Worm (Caenorhabditis elegans) whole organism, early embryonic: Measurements from ENCODE around the gene F09B9.4.

ENCODE experiments used
- B0310.2 ChIP-seq: sonication (generic microtip); optimal IDR thresholded peaks from 2 replicates; lab custom pipeline; 2016; ENCODE audit warnings: mild to moderate bottlenecking, missing genetic modification characterization, missing compliant biosample characterization
- F13C5.2 ChIP-seq: sonication (generic microtip); optimal IDR thresholded peaks from 2 replicates; lab custom pipeline; 2017; ENCODE audit warnings: mild to moderate bottlenecking, missing genetic modification characterization, inconsistent platforms, missing compliant biosample characterization
- aly-1 ChIP-seq: sonication (generic microtip); optimal IDR thresholded peaks from 2 replicates; lab custom pipeline; 2016; ENCODE audit warnings: missing genetic modification characterization, missing compliant biosample characterization
- ama-1 ChIP-seq: fragments of 150-350 bp; optimal IDR thresholded peaks from 2 replicates; lab custom pipeline; 2014
- ceh-13 ChIP-seq: fragments of 200-800 bp; sonication (Bioruptor generic); optimal IDR thresholded peaks from 2 replicates; lab custom pipeline; 2018; ENCODE audit warnings: mild to moderate bottlenecking, missing genetic modification characterization, missing compliant biosample characterization
- ceh-36 ChIP-seq: sonication (generic microtip); optimal IDR thresholded peaks from 2 replicates; lab custom pipeline; 2016; ENCODE audit warnings: missing genetic modification characterization, inconsistent platforms, missing compliant biosample characterization
- ets-7 ChIP-seq: sonication (generic microtip); optimal IDR thresholded peaks from 2 replicates; lab custom pipeline; 2016; ENCODE audit warnings: missing genotype, missing genetic modification characterization, missing compliant biosample characterization
- flt-1 ChIP-seq: fragments of 200-800 bp; sonication (Bioruptor generic); IDR thresholded peaks from 2 replicates; pipeline ENCODE4 v1.3.6; 2022; ENCODE audit warnings: missing genetic modification characterization, missing compliant biosample characterization
- hmbx-1 ChIP-seq: sonication (generic microtip); optimal IDR thresholded peaks from 2 replicates; lab custom pipeline; 2016; ENCODE audit warnings: mild to moderate bottlenecking, missing genetic modification characterization, missing compliant biosample characterization
- hmg-4 ChIP-seq: fragments of 200-800 bp; sonication (Bioruptor generic); optimal IDR thresholded peaks from 2 replicates; lab custom pipeline; 2018; ENCODE audit warnings: mild to moderate bottlenecking, missing genetic modification characterization, missing compliant biosample characterization
- hnd-1 ChIP-seq: sonication (generic microtip); optimal IDR thresholded peaks from 2 replicates; lab custom pipeline; 2016; ENCODE audit warnings: missing genetic modification characterization, missing compliant biosample characterization
- pes-1 ChIP-seq: fragments of 200-800 bp; sonication (Bioruptor generic); IDR thresholded peaks from 2 replicates; pipeline ENCODE4 v1.3.6; 2022; ENCODE audit warnings: missing genetic modification reagents, missing genetic modification characterization, missing compliant biosample characterization
- scrt-1 ChIP-seq: fragments of 200-800 bp; sonication (Bioruptor generic); IDR thresholded peaks from 2 replicates; pipeline ENCODE4 v1.3.6; 2022; ENCODE audit warnings: missing genetic modification characterization, missing compliant biosample characterization
- sea-1 ChIP-seq: fragments of 200-800 bp; sonication (Bioruptor generic); conservative IDR thresholded peaks from 2 replicates; pipeline ENCODE4 v1.3.6; 2022; ENCODE audit warnings: missing genetic modification characterization, missing compliant biosample characterization
- tbx-11 ChIP-seq: fragments of 200-800 bp; sonication (Bioruptor generic); IDR thresholded peaks from 2 replicates; pipeline ENCODE4 v1.3.6; 2022; ENCODE audit warnings: missing genetic modification characterization, missing compliant biosample characterization
- tbx-37 ChIP-seq: fragments of 200-800 bp; sonication (Bioruptor generic); conservative IDR thresholded peaks from 2 replicates; pipeline ENCODE4 v1.3.6; 2022; ENCODE audit warnings: missing genetic modification reagents, missing genetic modification characterization, missing compliant biosample characterization
- tra-4 ChIP-seq: sonication (generic microtip); optimal IDR thresholded peaks from 2 replicates; lab custom pipeline; 2017; ENCODE audit warnings: missing genetic modification characterization, missing compliant biosample characterization

The F09B9.4 gene

ce11 chrX:10172004-10172584 lies 11.7 kb downstream of the F09B9.4 start, which contains the start of gene C07A4.2:
TSS of gene C07A4.2 (plus strand) at chrX:10172198.
- TF ChIP-seq flt-1 (GFP tag; lab: Robert Waterston, UW) (no peak), aly-1 (no peak), ets-7 (tag; lab: Kevin White, UChicago) (no peak), ceh-13 (GFP tag; lab: Kevin White, UChicago) (no peak), hnd-1 (tag; lab: Kevin White, UChicago) (no peak), pes-1 (GFP tag; lab: Robert Waterston, UW) (no peak), scrt-1 (GFP tag; lab: Robert Waterston, UW) (no peak)

DNA sequence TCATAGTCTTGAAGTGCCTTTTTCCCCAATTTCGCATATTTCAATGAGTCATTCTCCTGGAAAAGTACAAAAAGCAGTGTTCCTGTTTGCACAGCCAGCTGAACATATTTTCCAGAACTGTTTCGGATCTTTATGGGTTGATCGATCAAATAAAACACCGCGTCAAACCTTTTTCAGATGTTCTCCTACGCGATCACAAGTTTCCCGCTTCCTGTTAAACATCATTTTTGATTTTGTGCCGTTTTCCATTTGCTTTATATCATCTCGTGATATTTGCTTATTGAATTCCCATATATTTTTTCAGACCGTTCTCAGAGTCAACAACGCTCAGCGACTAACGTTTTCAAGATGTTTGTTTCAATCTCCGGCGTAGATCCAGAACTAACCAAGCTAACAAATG lies 14.3 kb downstream of the F09B9.4 start, which contains the start of gene C07A4.3:
Gene C07A4.3 (plus strand): TSS at position 301 of the 400 bp plus-strand sequence.
- TF ChIP-seq ama-1 (lab: Kevin White, UChicago) (no peak), tra-4 (tag; lab: Kevin White, UChicago) (no peak), flt-1 (GFP tag; lab: Robert Waterston, UW) (no peak), scrt-1 (GFP tag; lab: Robert Waterston, UW) (no peak), hmg-4 (GFP tag; lab: Kevin White, UChicago) (no peak), ceh-36 (tag; lab: Kevin White, UChicago) (no peak), sea-1 (no peak), tbx-11 (GFP tag; lab: Robert Waterston, UW) (no peak), hmbx-1 (no peak), F13C5.2 (no peak), aly-1 (no peak), ets-7 (tag; lab: Kevin White, UChicago) (no peak), ceh-13 (GFP tag; lab: Kevin White, UChicago) (no peak), pes-1 (GFP tag; lab: Robert Waterston, UW) (no peak), B0310.2 (tag; lab: Kevin White, UChicago) (no peak), hnd-1 (tag; lab: Kevin White, UChicago) (no peak), tbx-37 (GFP tag; lab: Robert Waterston, UW) (no peak)

DNA sequence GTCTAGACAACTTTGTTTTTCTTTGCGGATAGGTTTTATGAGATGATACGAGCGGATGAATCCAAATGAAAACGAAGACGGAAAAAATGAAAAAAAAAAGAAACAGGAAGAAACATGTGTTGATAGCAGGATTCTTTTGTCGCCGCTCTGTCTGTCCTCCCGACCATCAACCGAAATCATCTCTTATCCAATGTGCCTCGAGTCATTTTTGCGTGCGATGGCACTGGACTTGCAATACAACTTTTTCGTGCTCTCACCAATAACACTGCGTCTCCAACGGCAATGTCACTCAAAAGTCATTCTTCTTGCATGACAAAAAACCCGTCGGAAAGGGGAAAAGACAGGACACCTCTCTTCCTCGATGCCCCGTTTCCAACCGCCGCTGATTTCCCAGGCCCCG lies 15.9 kb downstream of the F09B9.4 start, which contains the start of gene ncs-4:
Gene ncs-4 (plus strand): TSS at position 227 of the 400 bp plus-strand sequence.
- TF ChIP-seq scrt-1 (GFP tag; lab: Robert Waterston, UW) = no peak
- no peak for TF ChIP-seq hmg-4 (GFP tag; lab: Kevin White, UChicago)
- TF ChIP-seq sea-1 = no peak
- TF ChIP-seq tbx-37 (GFP tag; lab: Robert Waterston, UW) = no peak
- no peak for TF ChIP-seq pes-1 (GFP tag; lab: Robert Waterston, UW)
- no peak for TF ChIP-seq aly-1

DNA sequence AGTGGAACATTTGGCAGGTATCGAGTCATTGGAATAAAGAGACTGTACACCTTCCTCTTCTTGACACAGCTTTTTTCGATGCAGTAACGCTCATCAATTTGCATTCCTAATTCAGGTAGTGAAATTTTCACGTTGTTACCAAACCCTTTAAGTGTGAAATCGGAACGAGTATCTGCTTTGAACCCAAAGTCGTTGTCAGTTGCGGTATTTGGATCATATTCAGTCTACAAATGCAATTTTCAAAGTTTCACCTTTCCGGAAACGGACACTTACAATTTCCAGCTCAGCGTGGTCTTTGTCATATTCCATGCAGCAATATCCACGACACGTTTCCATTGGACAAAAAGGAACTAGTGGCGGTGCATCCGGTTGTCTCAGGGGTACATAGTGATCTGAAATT lies 22.2 kb downstream of the F09B9.4 start:
- TF ChIP-seq F13C5.2 = no peak
- no peak for TF ChIP-seq hmg-4 (GFP tag; lab: Kevin White, UChicago)
- TF ChIP-seq sea-1 = no peak
- no peak for TF ChIP-seq ama-1 (lab: Kevin White, UChicago)
- no peak for TF ChIP-seq ets-7 (tag; lab: Kevin White, UChicago)
- TF ChIP-seq tbx-37 (GFP tag; lab: Robert Waterston, UW) = no peak
- TF ChIP-seq aly-1 = no peak
- TF ChIP-seq scrt-1 (GFP tag; lab: Robert Waterston, UW) = no peak
- TF ChIP-seq pes-1 (GFP tag; lab: Robert Waterston, UW) = no peak
- TF ChIP-seq ceh-36 (tag; lab: Kevin White, UChicago) = no peak
- TF ChIP-seq flt-1 (GFP tag; lab: Robert Waterston, UW) = no peak
- TF ChIP-seq hnd-1 (tag; lab: Kevin White, UChicago) = no peak
- TF ChIP-seq B0310.2 (tag; lab: Kevin White, UChicago) = no peak
- TF ChIP-seq ceh-13 (GFP tag; lab: Kevin White, UChicago) = no peak
- TF ChIP-seq hmbx-1 = no peak
- no peak for TF ChIP-seq tbx-11 (GFP tag; lab: Robert Waterston, UW)
- no peak for TF ChIP-seq tra-4 (tag; lab: Kevin White, UChicago)

ce11 chrX:10183695-10184094 lies 23.3 kb downstream of the F09B9.4 start, which contains the start of gene arrd-28:
TSS of gene arrd-28 (plus strand) at chrX:10183995.
- TF ChIP-seq F13C5.2 (no peak), scrt-1 (GFP tag; lab: Robert Waterston, UW) (no peak), hmg-4 (GFP tag; lab: Kevin White, UChicago) (no peak), flt-1 (GFP tag; lab: Robert Waterston, UW) (no peak)

DNA sequence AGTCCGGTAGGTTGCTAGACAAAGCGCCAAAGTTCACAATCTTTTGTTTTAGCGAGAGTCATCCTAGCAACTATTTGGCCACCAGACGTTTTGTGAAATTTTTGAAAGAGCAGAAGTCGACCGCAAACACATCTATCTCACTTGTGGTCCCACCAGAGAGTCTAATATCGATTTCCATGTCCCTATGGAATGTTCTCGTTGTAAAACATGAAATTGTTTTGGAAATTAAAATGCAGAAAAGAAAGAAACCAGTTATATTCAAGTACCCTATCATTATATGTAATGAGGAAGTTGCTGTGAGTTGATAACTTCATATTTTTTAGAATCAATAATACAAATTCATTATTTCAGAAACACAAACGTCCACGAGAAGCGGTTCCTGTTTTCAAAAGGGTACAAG lies 24.3 kb downstream of the F09B9.4 start:
- TF ChIP-seq scrt-1 (GFP tag; lab: Robert Waterston, UW) (no peak), B0310.2 (tag; lab: Kevin White, UChicago) (no peak), tbx-11 (GFP tag; lab: Robert Waterston, UW) (no peak), ama-1 (lab: Kevin White, UChicago) (no peak), hmg-4 (GFP tag; lab: Kevin White, UChicago) (no peak), aly-1 (no peak), tbx-37 (GFP tag; lab: Robert Waterston, UW) (no peak), hnd-1 (tag; lab: Kevin White, UChicago) (no peak), ets-7 (tag; lab: Kevin White, UChicago) (no peak), ceh-13 (GFP tag; lab: Kevin White, UChicago) (no peak)

ce11 chrX:10188493-10188895 lies 28.1 kb downstream of the F09B9.4 start:
- TF ChIP-seq tbx-37 (GFP tag; lab: Robert Waterston, UW) (no peak), ceh-13 (GFP tag; lab: Kevin White, UChicago) (no peak), hmg-4 (GFP tag; lab: Kevin White, UChicago) (peak; percentile 97), ama-1 (lab: Kevin White, UChicago) (no peak), hnd-1 (tag; lab: Kevin White, UChicago) (no peak), tbx-11 (GFP tag; lab: Robert Waterston, UW) (no peak), aly-1 (peak; percentile 75), flt-1 (GFP tag; lab: Robert Waterston, UW) (0 out of 2 replicates have a peak, but pooled peaks have one; percentile 14), scrt-1 (GFP tag; lab: Robert Waterston, UW) (no peak), pes-1 (GFP tag; lab: Robert Waterston, UW) (no peak), sea-1 (peak; percentile 55; the same call in 1 of the 2 replicates), B0310.2 (tag; lab: Kevin White, UChicago) (peak; percentile 82), ceh-36 (tag; lab: Kevin White, UChicago) (no peak), tra-4 (tag; lab: Kevin White, UChicago) (no peak), ets-7 (tag; lab: Kevin White, UChicago) (peak; percentile 42), hmbx-1 (no peak), F13C5.2 (peak; percentile 47)
